Fruit fly (Drosophila melanogaster): ENCODE results near the gene CG14441.

CG14441 gene

dm6 chrX:6705059-6705802 lies 5.9 kb downstream of the CG14441 start (continued):
- no peak for TF ChIP-seq HHEX (GFP tag; optimal IDR thresholded peaks at IDR 0.05)
- no peak for TF ChIP-seq twi (tag; optimal IDR thresholded peaks at IDR 0.05)
- no peak for TF ChIP-seq sr (GFP tag; IDR thresholded peaks at IDR 0.05)
- TF ChIP-seq CG5180 (GFP tag; optimal IDR thresholded peaks at IDR 0.05): peak; percentile 40
- TF ChIP-seq Sox100B (GFP tag; optimal IDR thresholded peaks at IDR 0.05): peak; percentile 21
- peak; percentile 1 for TF ChIP-seq CG6813 (GFP tag; optimal IDR thresholded peaks at IDR 0.05)
- TF ChIP-seq Lim3 (GFP tag; IDR thresholded peaks at IDR 0.05): no peak
- TF ChIP-seq row (GFP tag; IDR thresholded peaks at IDR 0.05): peak; percentile 46; the same call in 2 of the 3 replicates
- no peak for TF ChIP-seq CG10462 (GFP tag; optimal IDR thresholded peaks at IDR 0.05)
- TF ChIP-seq nerfin-1 (tag; optimal IDR thresholded peaks at IDR 0.05): no peak
- TF ChIP-seq dm (GFP tag; optimal IDR thresholded peaks at IDR 0.05): no peak
- peak; percentile 19 for TF ChIP-seq phol (tag; optimal IDR thresholded peaks at IDR 0.05)
- TF ChIP-seq Vsx1 (GFP tag; optimal IDR thresholded peaks at IDR 0.05): no peak
- no peak for TF ChIP-seq CG1529 (GFP tag; optimal IDR thresholded peaks at IDR 0.05)
- no peak for TF ChIP-seq CG17802 (tag; optimal IDR thresholded peaks at IDR 0.05)
- no peak for TF ChIP-seq CG31388 (GFP tag; optimal IDR thresholded peaks at IDR 0.05)
- no peak for TF ChIP-seq CG5245 (GFP tag; optimal IDR thresholded peaks at IDR 0.05)
- no peak for TF ChIP-seq stc (GFP tag; IDR thresholded peaks at IDR 0.05)
- no peak for TF ChIP-seq zfh1 (GFP tag; IDR thresholded peaks at IDR 0.05)
- TF ChIP-seq CG15269 (tag; optimal IDR thresholded peaks at IDR 0.05): peak; percentile 9
- peak; percentile 81 for TF ChIP-seq grau (tag; optimal IDR thresholded peaks at IDR 0.05)
- TF ChIP-seq CG2129 (GFP tag; IDR thresholded peaks at IDR 0.05; ENCODE audit: partially characterized antibody): no peak
- TF ChIP-seq CG18599 (GFP tag; optimal IDR thresholded peaks at IDR 0.05): no peak
- peak; percentile 1 for TF ChIP-seq Asciz (GFP tag; optimal IDR thresholded peaks at IDR 0.05)
- no peak for TF ChIP-seq zen2 (GFP tag; IDR thresholded peaks at IDR 0.05; ENCODE audit: partially characterized antibody)
- TF ChIP-seq hb (GFP tag; IDR thresholded peaks at IDR 0.05; ENCODE audit: partially characterized antibody): no peak
- no peak for TF ChIP-seq vfl (GFP tag; optimal IDR thresholded peaks at IDR 0.05)
- no peak for TF ChIP-seq chm (GFP tag; IDR thresholded peaks at IDR 0.05)
- peak; percentile 13 for TF ChIP-seq Sox102F (GFP tag; optimal IDR thresholded peaks at IDR 0.05)
- TF ChIP-seq CG18262 (tag; optimal IDR thresholded peaks at IDR 0.05): peak; percentile 44
- TF ChIP-seq CG18619 (GFP tag; optimal IDR thresholded peaks at IDR 0.05): peak; percentile 15
- no peak for TF ChIP-seq CG7271 (tag; optimal IDR thresholded peaks at IDR 0.05)
- no peak for TF ChIP-seq gsb-n (tag; optimal IDR thresholded peaks at IDR 0.05)
- no peak for TF ChIP-seq CG31224 (GFP tag; IDR thresholded peaks at IDR 0.05)
- no peak for TF ChIP-seq tgo (GFP tag; IDR thresholded peaks at IDR 0.05)
- TF ChIP-seq CG2120 (GFP tag; optimal IDR thresholded peaks at IDR 0.05): peak; percentile 8
- no peak for TF ChIP-seq Kr (GFP tag; optimal IDR thresholded peaks at IDR 0.05)
- no peak for TF ChIP-seq Stat92E (GFP tag; optimal IDR thresholded peaks at IDR 0.05)
- TF ChIP-seq fd3F (GFP tag; optimal IDR thresholded peaks at IDR 0.05): no peak
- no peak for TF ChIP-seq so (GFP tag; IDR thresholded peaks at IDR 0.05)
- no peak for TF ChIP-seq NC2α (GFP tag; optimal IDR thresholded peaks at IDR 0.05)
- no peak for TF ChIP-seq Ptx1 (GFP tag; IDR thresholded peaks at IDR 0.05)
- no peak for TF ChIP-seq NFAT (GFP tag; IDR thresholded peaks at IDR 0.05)
- no peak for TF ChIP-seq CG13624 (GFP tag; optimal IDR thresholded peaks at IDR 0.05)
- TF ChIP-seq Dad (GFP tag; optimal IDR thresholded peaks at IDR 0.05): no peak
- no peak for TF ChIP-seq Bdp1 (GFP tag; optimal IDR thresholded peaks at IDR 0.05)

All from whole organism, embryonic.